Fruit fly (Drosophila melanogaster) whole organism, embryonic: ENCODE results near the gene CG6067.

Experiments
- Ada2b ChIP-seq: fragments of 200-800 bp; sonication (Bioruptor generic); IDR thresholded peaks from 2 replicates; pipeline ENCODE4 v1.3.6; 2022; ENCODE audit warnings: missing biosample characterization, missing genetic modification characterization
- Antp ChIP-seq: fragments of 200-800 bp; sonication (Bioruptor generic); optimal IDR thresholded peaks from 3 replicates; lab custom pipeline; 2016; ENCODE audit warnings: missing biosample characterization, missing genetic modification characterization
- Blimp-1 ChIP-seq: fragments of 200-800 bp; sonication (Bioruptor generic); optimal IDR thresholded peaks from 3 replicates; lab custom pipeline; 2018; ENCODE audit warnings: missing biosample characterization, missing genetic modification characterization, mild to moderate bottlenecking, moderate library complexity, missing genetic modification reagents
- CG10267 ChIP-seq: fragments of 200-800 bp; sonication (Bioruptor generic); optimal IDR thresholded peaks from 2 replicates; lab custom pipeline; 2018; ENCODE audit warnings: missing biosample characterization, mild to moderate bottlenecking, missing genetic modification characterization, moderate library complexity
- CG11456 ChIP-seq: fragments of 200-800 bp; sonication (Bioruptor generic); IDR thresholded peaks from 3 replicates; pipeline ENCODE4 v1.3.6; 2022; ENCODE audit warnings: missing biosample characterization, missing genetic modification characterization
- CG11504 ChIP-seq: fragments of 200-800 bp; sonication (Bioruptor generic); optimal IDR thresholded peaks from 3 replicates; lab custom pipeline; 2019; ENCODE audit warnings: missing biosample characterization, mild to moderate bottlenecking, missing genetic modification characterization, moderate library complexity
- CG14710 ChIP-seq: fragments of 200-800 bp; sonication (Bioruptor generic); optimal IDR thresholded peaks from 3 replicates; lab custom pipeline; 2019; ENCODE audit warnings: missing biosample characterization, mild to moderate bottlenecking, missing genetic modification characterization, moderate library complexity
- CG15269 ChIP-seq: fragments of 200-800 bp; sonication (Bioruptor generic); optimal IDR thresholded peaks from 2 replicates; lab custom pipeline; 2018; ENCODE audit warnings: missing biosample characterization, mild to moderate bottlenecking, missing genetic modification characterization, moderate library complexity
- CG1603 ChIP-seq: fragments of 200-800 bp; sonication (Bioruptor generic); optimal IDR thresholded peaks from 2 replicates; lab custom pipeline; 2019; ENCODE audit warnings: missing biosample characterization, mild to moderate bottlenecking, missing genetic modification characterization, moderate library complexity
- CG17359 ChIP-seq: fragments of 200-800 bp; sonication (Bioruptor generic); optimal IDR thresholded peaks from 3 replicates; lab custom pipeline; 2018; ENCODE audit warnings: missing biosample characterization, mild to moderate bottlenecking, missing genetic modification characterization, moderate library complexity
- CG18262 ChIP-seq: fragments of 200-800 bp; optimal IDR thresholded peaks from 3 replicates; lab custom pipeline; 2019; ENCODE audit warnings: missing biosample characterization, mild to moderate bottlenecking, missing genetic modification characterization, moderate library complexity
- CG2120 ChIP-seq: fragments of 200-800 bp; sonication (Bioruptor generic); optimal IDR thresholded peaks from 3 replicates; lab custom pipeline; 2016; ENCODE audit warnings: missing biosample characterization, missing genetic modification characterization
- CG2199 ChIP-seq: fragments of 200-800 bp; sonication (Bioruptor generic); IDR thresholded peaks from 3 replicates; pipeline ENCODE4 v1.3.6; 2022; ENCODE audit warnings: missing biosample characterization, missing genetic modification characterization
- CG2678 ChIP-seq: fragments of 200-800 bp; sonication (Bioruptor generic); optimal IDR thresholded peaks from 3 replicates; lab custom pipeline; 2019; ENCODE audit warnings: missing biosample characterization, mild to moderate bottlenecking, missing genetic modification characterization, moderate library complexity
- CG2712 ChIP-seq: fragments of 200-800 bp; optimal IDR thresholded peaks from 3 replicates; lab custom pipeline; 2019; ENCODE audit warnings: missing biosample characterization, mild to moderate bottlenecking, missing genetic modification characterization, moderate library complexity
- CG2875 ChIP-seq: fragments of 200-800 bp; sonication (Bioruptor generic); optimal IDR thresholded peaks from 2 replicates; lab custom pipeline; 2017; ENCODE audit warnings: missing biosample characterization, mild to moderate bottlenecking, missing genetic modification characterization, missing genetic modification reagents
- CG31441 ChIP-seq: fragments of 200-800 bp; sonication (Bioruptor generic); IDR thresholded peaks from 2 replicates; pipeline ENCODE4 v1.3.6; 2022; ENCODE audit warnings: missing biosample characterization, missing genetic modification characterization
- CG4820 ChIP-seq: fragments of 200-800 bp; sonication (Bioruptor generic); optimal IDR thresholded peaks from 3 replicates; lab custom pipeline; 2016; ENCODE audit warnings: missing biosample characterization, missing genetic modification characterization
- CG6254 ChIP-seq: fragments of 200-800 bp; sonication (Bioruptor generic); optimal IDR thresholded peaks from 3 replicates; lab custom pipeline; 2017; ENCODE audit warnings: mild to moderate bottlenecking, missing biosample characterization, missing genetic modification reagents, missing genetic modification characterization
- CG7357 ChIP-seq: fragments of 200-800 bp; sonication (Bioruptor generic); IDR thresholded peaks from 3 replicates; pipeline ENCODE4 v1.3.6; 2022; ENCODE audit warnings: missing biosample characterization, missing genetic modification characterization
- CG8089 ChIP-seq: fragments of 200-800 bp; sonication (Bioruptor generic); optimal IDR thresholded peaks from 3 replicates; lab custom pipeline; 2016; ENCODE audit warnings: missing biosample characterization, missing genetic modification characterization
- CG8924 ChIP-seq: fragments of 200-800 bp; optimal IDR thresholded peaks from 3 replicates; lab custom pipeline; 2019; ENCODE audit warnings: missing biosample characterization, mild to moderate bottlenecking, missing genetic modification characterization, moderate library complexity
- Deaf1 ChIP-seq: fragments of 200-800 bp; optimal IDR thresholded peaks from 3 replicates; lab custom pipeline; 2019; ENCODE audit warnings: missing biosample characterization, mild to moderate bottlenecking, missing genetic modification characterization, moderate library complexity
- Drgx ChIP-seq: fragments of 200-800 bp; sonication (Bioruptor generic); IDR thresholded peaks from 2 replicates; pipeline ENCODE4 v1.3.6; 2022; ENCODE audit warnings: missing biosample characterization, missing genetic modification characterization
- Hmr ChIP-seq: fragments of 200-800 bp; sonication (Bioruptor generic); optimal IDR thresholded peaks from 3 replicates; lab custom pipeline; 2017; ENCODE audit warnings: mild to moderate bottlenecking, missing biosample characterization, missing genetic modification reagents, missing genetic modification characterization
- Max ChIP-seq: fragments of 200-800 bp; sonication (Bioruptor generic); optimal IDR thresholded peaks from 2 replicates; lab custom pipeline; 2016; ENCODE audit warnings: missing biosample characterization, mild to moderate bottlenecking, missing genetic modification characterization
- Med ChIP-seq: fragments of 200-800 bp; sonication (Bioruptor generic); peaks from one replicate; lab custom pipeline; 2016; ENCODE audit warnings: missing biosample characterization, missing genetic modification characterization, mild to moderate bottlenecking, inconsistent platforms, moderate library complexity
- NfI ChIP-seq: fragments of 200-800 bp; sonication (Bioruptor generic); optimal IDR thresholded peaks from 3 replicates; lab custom pipeline; 2018; ENCODE audit warnings: missing biosample characterization, mild to moderate bottlenecking, missing genetic modification characterization, moderate library complexity
- Oaz ChIP-seq: fragments of 200-800 bp; sonication (Bioruptor generic); IDR thresholded peaks from 2 replicates; pipeline ENCODE4 v1.3.6; 2022; ENCODE audit warnings: missing biosample characterization, missing genetic modification characterization
- Oli ChIP-seq: fragments of 200-800 bp; sonication (Bioruptor generic); optimal IDR thresholded peaks from 2 replicates; lab custom pipeline; 2018; ENCODE audit warnings: missing biosample characterization, mild to moderate bottlenecking, missing genetic modification characterization, moderate library complexity
- PHDP ChIP-seq: fragments of 200-800 bp; sonication (Bioruptor generic); optimal IDR thresholded peaks from 3 replicates; lab custom pipeline; 2018; ENCODE audit warnings: missing biosample characterization, mild to moderate bottlenecking, missing genetic modification characterization, moderate library complexity
- Poxn ChIP-seq: fragments of 200-800 bp; sonication (Bioruptor generic); IDR thresholded peaks from 2 replicates; pipeline ENCODE4 v1.3.6; 2022; ENCODE audit warnings: missing biosample characterization, missing genetic modification characterization
- Sox100B ChIP-seq: fragments of 200-800 bp; sonication (Bioruptor generic); optimal IDR thresholded peaks from 3 replicates; lab custom pipeline; 2018; ENCODE audit warnings: missing biosample characterization, mild to moderate bottlenecking, missing genetic modification characterization
- Ssrp ChIP-seq: fragments of 200-800 bp; sonication (Bioruptor generic); optimal IDR thresholded peaks from 2 replicates; lab custom pipeline; 2018; ENCODE audit warnings: missing biosample characterization, mild to moderate bottlenecking, missing genetic modification characterization, moderate library complexity
- disco-r ChIP-seq: fragments of 200-800 bp; sonication (Bioruptor generic); optimal IDR thresholded peaks from 2 replicates; lab custom pipeline; 2016; ENCODE audit warnings: missing biosample characterization, missing genetic modification characterization
- dmrt99B ChIP-seq: fragments of 200-800 bp; sonication (Bioruptor generic); optimal IDR thresholded peaks from 2 replicates; lab custom pipeline; 2018; ENCODE audit warnings: missing biosample characterization, mild to moderate bottlenecking, missing genetic modification characterization, moderate library complexity
- fd96Cb ChIP-seq: fragments of 200-800 bp; sonication (Bioruptor generic); optimal IDR thresholded peaks from 2 replicates; lab custom pipeline; 2018; ENCODE audit warnings: missing biosample characterization, mild to moderate bottlenecking, missing genetic modification characterization, moderate library complexity
- grau ChIP-seq: fragments of 200-800 bp; optimal IDR thresholded peaks from 3 replicates; lab custom pipeline; 2019; ENCODE audit warnings: missing biosample characterization, mild to moderate bottlenecking, missing genetic modification characterization, moderate library complexity
- kay ChIP-seq: fragments of 200-800 bp; sonication (Bioruptor generic); optimal IDR thresholded peaks from 2 replicates; lab custom pipeline; 2016; ENCODE audit warnings: missing biosample characterization, missing genetic modification characterization
- mld ChIP-seq: fragments of 200-800 bp; sonication (Bioruptor generic); IDR thresholded peaks from 3 replicates; pipeline ENCODE4 v1.3.6; 2022; ENCODE audit warnings: missing biosample characterization, missing genetic modification characterization; ENCODE audit not compliant: partially characterized antibody
- nmo ChIP-seq: fragments of 200-800 bp; sonication (Bioruptor generic); optimal IDR thresholded peaks from 2 replicates; lab custom pipeline; 2018; ENCODE audit warnings: missing biosample characterization, mild to moderate bottlenecking, missing genetic modification characterization, moderate library complexity
- onecut ChIP-seq: fragments of 200-800 bp; sonication (Bioruptor generic); IDR thresholded peaks from 2 replicates; pipeline ENCODE4 v1.3.6; 2022; ENCODE audit warnings: missing biosample characterization, missing genetic modification characterization
- peb ChIP-seq: fragments of 200-800 bp; sonication (Bioruptor generic); IDR thresholded peaks from 2 replicates; pipeline ENCODE4 v1.3.6; 2022; ENCODE audit warnings: missing biosample characterization, missing genetic modification characterization
- prd ChIP-seq, 3 experiments: fragments of >200 bp in 2 of 3; fragments of 200-800 bp in 1 of 3; sonication (Bioruptor generic) in 1 of 3; optimal IDR thresholded peaks in 2 of 3; IDR thresholded peaks in 1 of 3; 2 replicates in 2 of 3; 3 replicates in 1 of 3; pipeline versions ENCODE4 v1.3.6 to Lab custom; 2017 to 2022; ENCODE audit warnings: missing biosample characterization in 1 of 3, missing genetic modification characterization in 1 of 3
- repo ChIP-seq: fragments of 200-800 bp; sonication (Bioruptor generic); optimal IDR thresholded peaks from 2 replicates; lab custom pipeline; 2016; ENCODE audit warnings: missing biosample characterization, missing genetic modification characterization
- row ChIP-seq: fragments of 200-800 bp; sonication (Bioruptor generic); IDR thresholded peaks from 3 replicates; pipeline ENCODE4 v1.3.6; 2022; ENCODE audit warnings: missing biosample characterization, missing genetic modification characterization
- vvl ChIP-seq: fragments of 200-800 bp; sonication (Bioruptor generic); IDR thresholded peaks from 2 replicates; pipeline ENCODE4 v1.3.6; 2022; ENCODE audit warnings: missing biosample characterization, missing genetic modification characterization
- zfh1 ChIP-seq: fragments of 200-800 bp; sonication (Bioruptor generic); IDR thresholded peaks from 3 replicates; pipeline ENCODE4 v1.3.6; 2022; ENCODE audit warnings: missing biosample characterization, missing genetic modification characterization

The CG6067 gene

dm6 chrX:5924378-5924777 lies 31.1 kb upstream of the CG6067 start (continued):
- TF ChIP-seq Antp (GFP tag; lab: Kevin White, UChicago) (no peak), CG8089 (GFP tag; lab: Kevin White, UChicago) (no peak), CG31441 (GFP tag; lab: Robert Waterston, UW) (peak; percentile 28; the same call in 1 of the 2 replicates), CG2712 (peak; percentile 18), kay (no peak), Hmr (GFP tag; lab: Kevin White, UChicago) (peak; percentile 2), Oli (tag; lab: Kevin White, UChicago) (peak; percentile 34), dmrt99B (tag; lab: Kevin White, UChicago) (peak; percentile 40), CG2875 (GFP tag; lab: Kevin White, UChicago) (peak; percentile 9), CG10267 (peak; percentile 6), CG2120 (GFP tag; lab: Kevin White, UChicago) (peak; percentile 43), fd96Cb (tag; lab: Kevin White, UChicago) (peak; percentile 23), repo (GFP tag; lab: Kevin White, UChicago) (no peak), CG4820 (GFP tag; lab: Kevin White, UChicago) (peak; percentile 32), CG1603 (tag; lab: Kevin White, UChicago) (peak; percentile 49), PHDP (peak; percentile 47), CG8924 (tag; lab: Kevin White, UChicago) (peak; percentile 2), mld (no peak), Deaf1 (peak; percentile 5), CG15269 (tag; lab: Kevin White, UChicago) (peak; percentile 4), zfh1 (GFP tag; lab: Robert Waterston, UW) (0 out of 3 replicates have a peak, but pooled peaks have one; percentile 10), NfI (GFP tag; lab: Kevin White, UChicago) (peak; percentile 25), row (GFP tag; lab: Robert Waterston, UW) (peak; percentile 59), Sox100B (peak; percentile 26), CG6254 (GFP tag; lab: Kevin White, UChicago) (no peak), Drgx (GFP tag; lab: Robert Waterston, UW) (peak; percentile 53; the same call in 1 of the 2 replicates), grau (tag; lab: Kevin White, UChicago) (peak; percentile 44), vvl (GFP tag; lab: Robert Waterston, UW) (peak; percentile 63; the same call in 1 of the 2 replicates), nmo (GFP tag; lab: Kevin White, UChicago) (peak; percentile 23), CG2678 (tag; lab: Kevin White, UChicago) (peak; percentile 50)

DNA sequence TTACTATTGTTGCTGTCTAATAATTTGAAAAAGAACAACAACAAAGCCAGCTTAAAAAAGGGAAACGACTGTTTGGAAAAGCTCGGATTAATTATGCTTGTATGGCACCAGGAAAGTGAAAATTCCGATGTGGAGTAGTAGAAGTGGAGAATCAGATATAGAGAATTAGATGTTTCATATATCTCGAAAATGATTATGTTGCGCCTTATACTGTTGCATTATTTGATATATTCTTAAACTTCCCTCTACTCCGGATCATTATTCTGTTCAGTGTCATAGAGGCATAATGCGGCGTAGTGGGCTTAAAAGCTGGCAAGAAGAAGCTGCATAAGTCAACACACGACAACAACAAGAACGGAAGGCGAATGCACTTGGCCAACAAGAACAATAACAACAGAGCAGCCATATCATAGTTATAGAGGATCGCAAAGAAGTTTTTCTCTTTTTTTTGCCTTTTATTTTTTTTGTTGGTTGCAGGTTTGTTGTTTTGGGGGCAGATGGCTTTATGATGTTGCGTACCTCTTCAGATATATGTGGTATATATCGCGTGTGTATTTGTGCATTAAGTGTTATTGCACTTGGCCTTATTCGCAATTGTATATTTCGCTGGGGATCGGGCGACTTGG lies 29.5 kb upstream of the CG6067 start:
- TF ChIP-seq Max = no peak
- TF ChIP-seq Med (GFP tag; lab: Kevin White, UChicago) = peak; percentile 61
- TF ChIP-seq zfh1 (GFP tag; lab: Robert Waterston, UW) = 0 out of 3 replicates have a peak, but pooled peaks have one; percentile 42
- no peak for TF ChIP-seq CG11456
- peak; percentile 28 for TF ChIP-seq CG11504
- TF ChIP-seq prd (optimal IDR thresholded peaks at IDR 0.05; lab: Kevin White, UChicago) = no peak
- peak; percentile 32; the same call in 1 of the 3 replicates for TF ChIP-seq prd (GFP tag; IDR thresholded peaks at IDR 0.05; lab: Robert Waterston, UW)
- peak; percentile 56 for TF ChIP-seq vvl (GFP tag; lab: Robert Waterston, UW)
- no peak for TF ChIP-seq disco-r (GFP tag; lab: Kevin White, UChicago)
- TF ChIP-seq Ssrp (tag; lab: Kevin White, UChicago) = peak; percentile 40
- TF ChIP-seq CG7357 = 0 out of 3 replicates have a peak, but pooled peaks have one; percentile 17
- TF ChIP-seq CG2199 (GFP tag; lab: Robert Waterston, UW) = no peak
- no peak for TF ChIP-seq Ada2b (GFP tag; lab: Robert Waterston, UW)
- peak; percentile 21 for TF ChIP-seq CG18262 (tag; lab: Kevin White, UChicago)
- TF ChIP-seq CG17359 (tag; lab: Kevin White, UChicago) = peak; percentile 1
- no peak for TF ChIP-seq Poxn (GFP tag; lab: Robert Waterston, UW)
- 0 out of 2 replicates have a peak, but pooled peaks have one; percentile 6 for TF ChIP-seq peb (GFP tag; lab: Robert Waterston, UW)
- TF ChIP-seq Drgx (GFP tag; lab: Robert Waterston, UW) = peak; percentile 85
- TF ChIP-seq onecut (GFP tag; lab: Robert Waterston, UW) = 0 out of 2 replicates have a peak, but pooled peaks have one; percentile 14
- peak; percentile 41 for TF ChIP-seq Blimp-1
- TF ChIP-seq Oaz = 0 out of 2 replicates have a peak, but pooled peaks have one; percentile 16
- TF ChIP-seq CG14710 (tag; lab: Kevin White, UChicago) = peak; percentile 6
